Fruit fly (Drosophila melanogaster) whole organism, embryonic: ENCODE results near the gene SelG.

Experiments
- Antp ChIP-seq: fragments of 200-800 bp; sonication (Bioruptor generic); optimal IDR thresholded peaks from 3 replicates; lab custom pipeline; 2016; ENCODE audit warnings: missing biosample characterization, missing genetic modification characterization
- Atf3 ChIP-seq: fragments of 200-800 bp; sonication (Bioruptor generic); optimal IDR thresholded peaks from 3 replicates; lab custom pipeline; 2016; ENCODE audit warnings: missing biosample characterization, missing genetic modification characterization
- B-H2 ChIP-seq: fragments of 200-800 bp; sonication (Bioruptor generic); optimal IDR thresholded peaks from 2 replicates; lab custom pipeline; 2018; ENCODE audit warnings: missing biosample characterization, mild to moderate bottlenecking, missing genetic modification characterization
- CG10147 ChIP-seq: fragments of 200-800 bp; sonication (Bioruptor generic); optimal IDR thresholded peaks from 2 replicates; lab custom pipeline; 2019; ENCODE audit warnings: missing biosample characterization, mild to moderate bottlenecking, missing genetic modification characterization, moderate library complexity
- CG11247 ChIP-seq: fragments of 200-800 bp; sonication (Bioruptor generic); IDR thresholded peaks from 2 replicates; pipeline ENCODE4 v1.3.6; 2022; ENCODE audit warnings: missing biosample characterization, missing genetic modification characterization
- CG12391 ChIP-seq: fragments of 200-800 bp; sonication (Bioruptor generic); optimal IDR thresholded peaks from 3 replicates; lab custom pipeline; 2018; ENCODE audit warnings: missing biosample characterization, mild to moderate bottlenecking, missing genetic modification characterization, moderate library complexity
- CG14050 ChIP-seq: fragments of 200-800 bp; sonication (Bioruptor generic); IDR thresholded peaks from 3 replicates; pipeline ENCODE4 v1.3.6; 2022; ENCODE audit warnings: missing biosample characterization, missing genetic modification characterization
- CG17802 ChIP-seq: fragments of 200-800 bp; sonication (Bioruptor generic); optimal IDR thresholded peaks from 2 replicates; lab custom pipeline; 2018; ENCODE audit warnings: missing biosample characterization, mild to moderate bottlenecking, missing genetic modification characterization, moderate library complexity
- CG17912 ChIP-seq: fragments of 200-800 bp; sonication (Bioruptor generic); optimal IDR thresholded peaks from 2 replicates; lab custom pipeline; 2018; ENCODE audit warnings: missing biosample characterization, mild to moderate bottlenecking, missing genetic modification characterization
- CG2120 ChIP-seq: fragments of 200-800 bp; sonication (Bioruptor generic); optimal IDR thresholded peaks from 3 replicates; lab custom pipeline; 2016; ENCODE audit warnings: missing biosample characterization, missing genetic modification characterization
- CG31224 ChIP-seq: fragments of 200-800 bp; sonication (Bioruptor generic); IDR thresholded peaks from 2 replicates; pipeline ENCODE4 v1.3.6; 2022; ENCODE audit warnings: missing biosample characterization, missing genetic modification characterization
- CG43689 ChIP-seq: fragments of 200-800 bp; sonication (Bioruptor generic); IDR thresholded peaks from 2 replicates; pipeline ENCODE4 v1.3.6; 2022; ENCODE audit warnings: missing biosample characterization, missing genetic modification characterization
- CG4404 ChIP-seq: fragments of 200-800 bp; sonication (Bioruptor generic); IDR thresholded peaks from 2 replicates; pipeline ENCODE4 v1.3.6; 2022; ENCODE audit warnings: missing biosample characterization, missing genetic modification characterization
- CG6254 ChIP-seq: fragments of 200-800 bp; sonication (Bioruptor generic); optimal IDR thresholded peaks from 3 replicates; lab custom pipeline; 2017; ENCODE audit warnings: mild to moderate bottlenecking, missing biosample characterization, missing genetic modification reagents, missing genetic modification characterization
- CG6765 ChIP-seq: fragments of 200-800 bp; sonication (Bioruptor generic); optimal IDR thresholded peaks from 3 replicates; lab custom pipeline; 2017; ENCODE audit warnings: missing biosample characterization, mild to moderate bottlenecking, missing genetic modification characterization
- CG6854 ChIP-seq: fragments of 200-800 bp; sonication (Bioruptor generic); optimal IDR thresholded peaks from 3 replicates; lab custom pipeline; 2017; ENCODE audit warnings: missing biosample characterization, mild to moderate bottlenecking, missing genetic modification characterization
- CG8924 ChIP-seq: fragments of 200-800 bp; optimal IDR thresholded peaks from 3 replicates; lab custom pipeline; 2019; ENCODE audit warnings: missing biosample characterization, mild to moderate bottlenecking, missing genetic modification characterization, moderate library complexity
- CG9215 ChIP-seq: fragments of 200-800 bp; sonication (Bioruptor generic); IDR thresholded peaks from 2 replicates; pipeline ENCODE4 v1.3.6; 2022; ENCODE audit warnings: missing biosample characterization, missing genetic modification characterization
- Camta ChIP-seq: fragments of 200-800 bp; sonication (Bioruptor generic); optimal IDR thresholded peaks from 2 replicates; lab custom pipeline; 2016; ENCODE audit warnings: missing biosample characterization, missing genetic modification characterization
- CoRest ChIP-seq: fragments of 200-800 bp; sonication (Bioruptor generic); optimal IDR thresholded peaks from 3 replicates; lab custom pipeline; 2018; ENCODE audit warnings: missing biosample characterization, mild to moderate bottlenecking, missing genetic modification characterization, moderate library complexity
- Deaf1 ChIP-seq: fragments of 200-800 bp; optimal IDR thresholded peaks from 3 replicates; lab custom pipeline; 2019; ENCODE audit warnings: missing biosample characterization, mild to moderate bottlenecking, missing genetic modification characterization, moderate library complexity
- Dip3 ChIP-seq: fragments of 200-800 bp; sonication (Bioruptor generic); optimal IDR thresholded peaks from 3 replicates; lab custom pipeline; 2016; ENCODE audit warnings: missing biosample characterization, missing genetic modification characterization
- E2f2 ChIP-seq: fragments of 200-800 bp; sonication (Bioruptor generic); IDR thresholded peaks from 2 replicates; pipeline ENCODE4 v1.3.6; 2022; ENCODE audit warnings: missing biosample characterization, missing genetic modification characterization
- Eip74EF ChIP-seq, 2 experiments: fragments of 200-800 bp in 1 of 2; fragments of >200 bp in 1 of 2; sonication (Bioruptor generic) in 1 of 2; optimal IDR thresholded peaks; 2 replicates each; lab custom pipeline; 2017 to 2019; ENCODE audit warnings: missing biosample characterization in 2 of 2, missing genetic modification characterization in 2 of 2, mild to moderate bottlenecking in 1 of 2, moderate library complexity in 1 of 2
- Elba2 ChIP-seq: fragments of 200-800 bp; sonication (Bioruptor generic); optimal IDR thresholded peaks from 3 replicates; lab custom pipeline; 2016; ENCODE audit warnings: missing biosample characterization, missing genetic modification characterization
- H15 ChIP-seq: fragments of 200-800 bp; sonication (Bioruptor generic); IDR thresholded peaks from 3 replicates; pipeline ENCODE4 v1.3.6; 2022; ENCODE audit warnings: missing biosample characterization, missing genetic modification characterization
- Hey ChIP-seq: fragments of 200-800 bp; sonication (Bioruptor generic); optimal IDR thresholded peaks from 3 replicates; lab custom pipeline; 2018; ENCODE audit warnings: missing biosample characterization, mild to moderate bottlenecking, missing genetic modification characterization
- Hsf ChIP-seq: fragments of 200-800 bp; sonication (Bioruptor generic); optimal IDR thresholded peaks from 3 replicates; lab custom pipeline; 2016; ENCODE audit warnings: missing biosample characterization, missing genetic modification characterization
- Xrp1 ChIP-seq: fragments of 200-800 bp; sonication (Bioruptor generic); IDR thresholded peaks from 2 replicates; pipeline ENCODE4 v1.3.6; 2022; ENCODE audit warnings: missing biosample characterization, missing genetic modification characterization
- bbx ChIP-seq: fragments of 200-800 bp; sonication (Bioruptor generic); IDR thresholded peaks from 2 replicates; pipeline ENCODE4 v1.3.6; 2022; ENCODE audit warnings: missing biosample characterization, missing genetic modification characterization; ENCODE audit not compliant: partially characterized antibody
- danr ChIP-seq: fragments of 200-800 bp; sonication (Bioruptor generic); IDR thresholded peaks from 2 replicates; pipeline ENCODE4 v1.3.6; 2022; ENCODE audit warnings: missing biosample characterization, missing genetic modification characterization
- dpn ChIP-seq, 2 experiments: fragments of 200-800 bp; sonication (Bioruptor generic); optimal IDR thresholded peaks; 3 replicates each; lab custom pipeline; 2016; ENCODE audit warnings: missing biosample characterization in 2 of 2, missing genetic modification characterization in 2 of 2
- ftz-f1 ChIP-seq: fragments of 200-800 bp; sonication (Bioruptor generic); optimal IDR thresholded peaks from 2 replicates; lab custom pipeline; 2016; ENCODE audit warnings: missing biosample characterization, missing genetic modification characterization
- gsb-n ChIP-seq: fragments of 200-800 bp; sonication (Bioruptor generic); optimal IDR thresholded peaks from 3 replicates; lab custom pipeline; 2018; ENCODE audit warnings: missing biosample characterization, mild to moderate bottlenecking, missing genetic modification characterization
- ind ChIP-seq: fragments of 200-800 bp; sonication (Bioruptor generic); optimal IDR thresholded peaks from 3 replicates; lab custom pipeline; 2016; ENCODE audit warnings: missing biosample characterization, missing genetic modification characterization
- ken ChIP-seq: fragments of 200-800 bp; sonication (Bioruptor generic); IDR thresholded peaks from 3 replicates; pipeline ENCODE4 v1.3.6; 2022; ENCODE audit warnings: missing biosample characterization, missing genetic modification characterization
- lilli ChIP-seq: fragments of 200-800 bp; sonication (Bioruptor generic); optimal IDR thresholded peaks from 3 replicates; lab custom pipeline; 2016; ENCODE audit warnings: missing biosample characterization, missing genetic modification characterization
- lov ChIP-seq, 2 experiments: fragments of 200-800 bp in 1 of 2; fragments of >200 bp in 1 of 2; sonication (Bioruptor generic) in 1 of 2; IDR thresholded peaks in 1 of 2; optimal IDR thresholded peaks in 1 of 2; 2 replicates in 1 of 2; 3 replicates in 1 of 2; pipeline versions ENCODE4 v1.3.6 to Lab custom; 2017 to 2022; ENCODE audit warnings: missing biosample characterization in 1 of 2, missing genetic modification characterization in 1 of 2
- mam ChIP-seq: fragments of 200-800 bp; sonication (Bioruptor generic); optimal IDR thresholded peaks from 3 replicates; lab custom pipeline; 2016; ENCODE audit warnings: missing biosample characterization, missing genetic modification characterization
- org-1 ChIP-seq: fragments of 200-800 bp; sonication (Bioruptor generic); optimal IDR thresholded peaks from 2 replicates; lab custom pipeline; 2017; ENCODE audit warnings: missing biosample characterization, missing genetic modification characterization
- pita ChIP-seq: fragments of 200-800 bp; sonication (Bioruptor generic); optimal IDR thresholded peaks from 2 replicates; lab custom pipeline; 2017; ENCODE audit warnings: missing biosample characterization, mild to moderate bottlenecking, missing genetic modification characterization
- pros ChIP-seq: fragments of 200-800 bp; sonication (Bioruptor generic); optimal IDR thresholded peaks from 3 replicates; lab custom pipeline; 2019; ENCODE audit warnings: missing biosample characterization, mild to moderate bottlenecking, missing genetic modification characterization, moderate library complexity
- pzg ChIP-seq: fragments of 200-800 bp; sonication (Bioruptor generic); optimal IDR thresholded peaks from 3 replicates; lab custom pipeline; 2018; ENCODE audit warnings: missing biosample characterization, mild to moderate bottlenecking, missing genetic modification characterization, moderate library complexity
- sc ChIP-seq, 3 experiments: fragments of >200 bp in 2 of 3; fragments of 200-800 bp in 1 of 3; sonication (Bioruptor generic) in 1 of 3; optimal IDR thresholded peaks; 2 replicates in 2 of 3; 3 replicates in 1 of 3; lab custom pipeline; 2017; ENCODE audit warnings: mild to moderate bottlenecking in 1 of 3, missing biosample characterization in 1 of 3, missing genetic modification characterization in 1 of 3, missing genetic modification reagents in 1 of 3
- sisA ChIP-seq: fragments of 200-800 bp; sonication (Bioruptor generic); IDR thresholded peaks from 2 replicates; pipeline ENCODE4 v1.3.6; 2022; ENCODE audit warnings: missing biosample characterization, missing genetic modification characterization
- slp2 ChIP-seq: fragments of 200-800 bp; sonication (Bioruptor generic); optimal IDR thresholded peaks from 2 replicates; lab custom pipeline; 2016; ENCODE audit warnings: missing biosample characterization, missing genetic modification characterization
- tin ChIP-seq: fragments of 200-800 bp; sonication (Bioruptor generic); optimal IDR thresholded peaks from 3 replicates; lab custom pipeline; 2016; ENCODE audit warnings: missing biosample characterization, missing genetic modification characterization
- zen ChIP-seq: fragments of 200-800 bp; sonication (Bioruptor generic); optimal IDR thresholded peaks from 3 replicates; lab custom pipeline; 2018; ENCODE audit warnings: missing biosample characterization, mild to moderate bottlenecking, missing genetic modification characterization, moderate library complexity
- zfh1 ChIP-seq: fragments of 200-800 bp; sonication (Bioruptor generic); IDR thresholded peaks from 3 replicates; pipeline ENCODE4 v1.3.6; 2022; ENCODE audit warnings: missing biosample characterization, missing genetic modification characterization

SelG gene

DNA sequence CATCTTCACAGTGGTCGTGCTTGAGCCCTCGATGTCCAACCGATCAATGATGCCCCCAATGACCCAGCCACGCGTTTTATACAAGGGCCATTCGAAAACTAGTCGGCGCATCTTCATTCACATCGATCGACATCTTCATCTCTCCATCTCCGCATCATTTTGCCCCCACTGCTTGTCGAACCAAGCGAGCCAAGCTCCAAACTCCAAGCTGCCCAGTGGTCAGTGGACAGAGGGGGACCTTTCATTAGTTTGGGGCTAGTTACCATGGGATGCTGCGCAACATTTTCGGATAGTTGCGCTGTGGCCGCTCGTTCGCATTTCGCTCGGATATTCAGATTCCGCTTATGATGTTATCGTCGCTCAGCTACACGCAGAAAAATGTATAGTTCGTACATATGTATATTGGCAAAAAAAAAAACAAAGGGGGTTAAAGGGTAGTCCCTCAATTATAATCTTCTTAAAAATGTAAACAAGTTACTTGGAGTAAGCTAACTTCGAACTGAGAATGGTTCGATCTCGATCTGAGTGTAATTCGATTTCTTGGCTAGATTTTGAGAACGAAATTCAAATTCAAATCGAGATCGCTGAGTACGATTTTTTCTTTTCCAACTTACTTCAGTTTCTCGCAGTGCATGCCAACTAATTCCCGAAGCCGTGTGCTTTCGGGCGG is 40.9 kb upstream of the SelG start, which contains the start of gene CG15740 (continued):
- TF ChIP-seq CG6254 (GFP tag; lab: Kevin White, UChicago) = no peak
- no peak for TF ChIP-seq CG10147 (GFP tag; lab: Kevin White, UChicago)
- peak; percentile 43; the same call in 1 of the 3 replicates for TF ChIP-seq zfh1 (GFP tag; lab: Robert Waterston, UW)
- TF ChIP-seq CG17912 (GFP tag; lab: Kevin White, UChicago) = no peak
- TF ChIP-seq Eip74EF (GFP tag; optimal IDR thresholded peaks at IDR 0.05; lab: Kevin White, UChicago) = peak in 1 of 2 experiments; percentile 3
- TF ChIP-seq CG11247 (GFP tag; lab: Robert Waterston, UW) = no peak
- no peak for TF ChIP-seq B-H2 (GFP tag; lab: Kevin White, UChicago)
- no peak for TF ChIP-seq org-1 (GFP tag; lab: Kevin White, UChicago)
- peak; percentile 23 for TF ChIP-seq ind
- no peak for TF ChIP-seq CG6765
- no peak for TF ChIP-seq CG43689 (GFP tag; lab: Robert Waterston, UW)
- no peak for TF ChIP-seq Elba2 (GFP tag; lab: Kevin White, UChicago)
- TF ChIP-seq mam (GFP tag; lab: Kevin White, UChicago) = peak; percentile 23
- no peak for TF ChIP-seq Deaf1
- no peak for TF ChIP-seq ftz-f1 (GFP tag; lab: Kevin White, UChicago)
- TF ChIP-seq danr = peak; percentile 53; the same call in 1 of the 2 replicates
- TF ChIP-seq Camta (GFP tag; lab: Kevin White, UChicago) = peak; percentile 46
- TF ChIP-seq bbx (GFP tag; lab: Robert Waterston, UW) = no peak
- peak; percentile 40 for TF ChIP-seq Antp
- no peak for TF ChIP-seq zen
- TF ChIP-seq Xrp1 = peak; percentile 39; the same call in 1 of the 2 replicates
- TF ChIP-seq lov (optimal IDR thresholded peaks at IDR 0.05; lab: Kevin White, UChicago) = no peak
- no peak for TF ChIP-seq lov (GFP tag; IDR thresholded peaks at IDR 0.05; lab: Robert Waterston, UW)
- no peak for TF ChIP-seq slp2
- no peak for TF ChIP-seq CG31224 (GFP tag; lab: Robert Waterston, UW)
- no peak for TF ChIP-seq CG8924
- TF ChIP-seq Hey = no peak
- peak; percentile 12 for TF ChIP-seq CG12391 (tag; lab: Kevin White, UChicago)
- no peak for TF ChIP-seq gsb-n (tag; lab: Kevin White, UChicago)
- peak; percentile 61; the same call in 1 of the 3 replicates for TF ChIP-seq H15 (GFP tag; lab: Robert Waterston, UW)
- no peak for TF ChIP-seq Dip3
- TF ChIP-seq CG4404 (GFP tag; lab: Robert Waterston, UW) = 0 out of 2 replicates have a peak, but pooled peaks have one; percentile 21
- no peak for TF ChIP-seq pita (GFP tag; lab: Kevin White, UChicago)
- TF ChIP-seq pzg (GFP tag; lab: Kevin White, UChicago) = no peak
- TF ChIP-seq E2f2 = peak; percentile 37; the same call in 1 of the 2 replicates
- no peak for TF ChIP-seq pros (GFP tag; lab: Kevin White, UChicago)
- TF ChIP-seq sc (optimal IDR thresholded peaks at IDR 0.05; lab: Kevin White, UChicago) = no peak
- no peak for TF ChIP-seq sc (GFP tag; optimal IDR thresholded peaks at IDR 0.05; lab: Kevin White, UChicago)
- TF ChIP-seq CG9215 = no peak
- peak; percentile 23 for TF ChIP-seq Hsf (GFP tag; lab: Kevin White, UChicago)
- TF ChIP-seq CoRest (tag; lab: Kevin White, UChicago) = peak; percentile 32
- no peak for TF ChIP-seq CG17802 (tag; lab: Kevin White, UChicago)
- no peak; the same call in 2 of the 3 replicates for TF ChIP-seq ken (GFP tag; lab: Robert Waterston, UW)
- peak; percentile 28 to 64 for TF ChIP-seq dpn (GFP tag; optimal IDR thresholded peaks at IDR 0.05; lab: Kevin White, UChicago)
- TF ChIP-seq sisA (GFP tag; lab: Robert Waterston, UW) = peak; percentile 71
- no peak for TF ChIP-seq CG6854 (GFP tag; lab: Kevin White, UChicago)
- no peak for TF ChIP-seq tin (GFP tag; lab: Kevin White, UChicago)
- TF ChIP-seq CG14050 = peak; percentile 29; the same call in 2 of the 3 replicates
- peak; percentile 9 for TF ChIP-seq lilli (GFP tag; lab: Kevin White, UChicago)
- peak; percentile 30 for TF ChIP-seq CG2120
- no peak for TF ChIP-seq Atf3
